Worm (Caenorhabditis elegans) whole organism, young adult: ENCODE measurements around the gene ptpn-22.

Experiments
- ceh-27 ChIP-seq: fragments of 200-800 bp; sonication (Bioruptor generic); optimal IDR thresholded peaks from 2 replicates; lab custom pipeline; 2018; ENCODE audit warnings: mild to moderate bottlenecking, missing genetic modification characterization, moderate library complexity, missing compliant biosample characterization
- dpff-1 ChIP-seq: sonication (generic microtip); optimal IDR thresholded peaks from 2 replicates; lab custom pipeline; 2017; ENCODE audit warnings: mild to moderate bottlenecking, missing genetic modification characterization, missing compliant biosample characterization
- madf-6 ChIP-seq: fragments of 200-800 bp; sonication (Bioruptor generic); IDR thresholded peaks from 2 replicates; pipeline ENCODE4 v1.3.6; 2022; ENCODE audit warnings: missing genetic modification reagents, missing genetic modification characterization, missing compliant biosample characterization
- pha-4 ChIP-seq: fragments of 150-350 bp; sonication (generic microtip); optimal IDR thresholded peaks from 2 replicates; lab custom pipeline; 2014; ENCODE audit warnings: missing biosample characterization, missing genetic modification reagents, missing genetic modification characterization
- unc-130 ChIP-seq: sonication (generic microtip); optimal IDR thresholded peaks from 2 replicates; lab custom pipeline; 2016; ENCODE audit warnings: missing genetic modification reagents, missing genetic modification characterization, missing compliant biosample characterization
- unc-62 ChIP-seq: fragments of 150-350 bp; optimal IDR thresholded peaks from 2 replicates; lab custom pipeline; 2014; ENCODE audit warnings: missing biosample characterization, missing genetic modification reagents, missing genetic modification characterization
- xnd-1 ChIP-seq: sonication (generic microtip); optimal IDR thresholded peaks from 2 replicates; lab custom pipeline; 2016; ENCODE audit warnings: missing genotype, missing genetic modification reagents, missing genetic modification characterization, missing compliant biosample characterization

DNA sequence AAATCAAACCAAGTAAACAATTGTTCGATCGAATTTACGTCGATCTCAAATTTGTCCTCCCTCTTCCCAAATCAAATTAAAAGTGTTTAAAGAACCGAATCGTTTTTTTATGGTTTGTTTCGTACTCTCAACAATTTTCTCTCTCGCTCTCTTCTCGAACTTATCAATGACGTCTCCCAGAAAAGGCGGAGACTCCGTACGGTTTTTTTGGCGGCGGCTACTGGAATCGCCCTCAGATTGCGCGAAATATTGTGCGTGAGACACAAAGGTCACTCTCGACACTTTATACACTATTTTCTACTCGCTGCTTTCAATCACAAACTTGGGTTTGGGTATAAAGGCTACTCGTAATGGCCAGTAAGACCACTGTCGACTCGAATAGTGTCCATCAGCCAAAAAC is 19.6 kb downstream of the ptpn-22 start, which contains the start of gene epic-2:
- TF ChIP-seq pha-4 (tag; lab: Kevin White, UChicago) (no peak), dpff-1 (no peak), unc-62 (GFP tag; lab: Kevin White, UChicago) (no peak), xnd-1 (tag; lab: Kevin White, UChicago) (no peak), ceh-27 (GFP tag; lab: Kevin White, UChicago) (no peak), madf-6 (no peak), unc-130 (no peak)
